Fruit fly (Drosophila melanogaster) whole organism, embryonic: ENCODE measurements around the gene ND-13A.

Experiments
- B-H2 ChIP-seq: fragments of 200-800 bp; sonication (Bioruptor generic); optimal IDR thresholded peaks from 2 replicates; lab custom pipeline; 2018; ENCODE audit warnings: missing biosample characterization, mild to moderate bottlenecking, missing genetic modification characterization
- BEAF-32 ChIP-seq: fragments of 200-800 bp; sonication (Bioruptor generic); optimal IDR thresholded peaks from 3 replicates; lab custom pipeline; 2017; ENCODE audit warnings: missing biosample characterization, missing genetic modification characterization, mild to moderate bottlenecking, moderate library complexity, missing genetic modification reagents
- Blimp-1 ChIP-seq: fragments of 200-800 bp; sonication (Bioruptor generic); optimal IDR thresholded peaks from 3 replicates; lab custom pipeline; 2018; ENCODE audit warnings: missing biosample characterization, missing genetic modification characterization, mild to moderate bottlenecking, moderate library complexity, missing genetic modification reagents
- CG10147 ChIP-seq: fragments of 200-800 bp; sonication (Bioruptor generic); optimal IDR thresholded peaks from 2 replicates; lab custom pipeline; 2019; ENCODE audit warnings: missing biosample characterization, mild to moderate bottlenecking, missing genetic modification characterization, moderate library complexity
- CG12155 ChIP-seq: fragments of 200-800 bp; sonication (Bioruptor generic); optimal IDR thresholded peaks from 3 replicates; lab custom pipeline; 2016; ENCODE audit warnings: missing biosample characterization, missing genetic modification characterization
- CG12236 ChIP-seq: fragments of 200-800 bp; sonication (Bioruptor generic); optimal IDR thresholded peaks from 2 replicates; lab custom pipeline; 2016; ENCODE audit warnings: missing biosample characterization, missing genetic modification characterization
- CG12942 ChIP-seq: fragments of 200-800 bp; sonication (Bioruptor generic); optimal IDR thresholded peaks from 3 replicates; lab custom pipeline; 2016; ENCODE audit warnings: missing biosample characterization, missing genetic modification characterization
- CG15269 ChIP-seq: fragments of 200-800 bp; sonication (Bioruptor generic); optimal IDR thresholded peaks from 2 replicates; lab custom pipeline; 2018; ENCODE audit warnings: missing biosample characterization, mild to moderate bottlenecking, missing genetic modification characterization, moderate library complexity
- CG16815 ChIP-seq: fragments of 200-800 bp; sonication (Bioruptor generic); optimal IDR thresholded peaks from 3 replicates; lab custom pipeline; 2017; ENCODE audit warnings: missing biosample characterization, mild to moderate bottlenecking, missing genetic modification characterization
- CG16863 ChIP-seq: fragments of 200-800 bp; sonication (Bioruptor generic); optimal IDR thresholded peaks from 3 replicates; lab custom pipeline; 2016; ENCODE audit warnings: missing biosample characterization, missing genetic modification characterization
- CG2199 ChIP-seq: fragments of 200-800 bp; sonication (Bioruptor generic); IDR thresholded peaks from 3 replicates; pipeline ENCODE4 v1.3.6; 2022; ENCODE audit warnings: missing biosample characterization, missing genetic modification characterization
- CG3847 ChIP-seq: fragments of 200-800 bp; sonication (Bioruptor generic); IDR thresholded peaks from 2 replicates; pipeline ENCODE4 v1.3.6; 2022; ENCODE audit warnings: missing biosample characterization, missing genetic modification characterization
- CG3995 ChIP-seq: fragments of 200-800 bp; sonication (Bioruptor generic); optimal IDR thresholded peaks from 3 replicates; lab custom pipeline; 2016; ENCODE audit warnings: missing biosample characterization, missing genetic modification characterization
- CG4282 ChIP-seq: fragments of 200-800 bp; sonication (Bioruptor generic); optimal IDR thresholded peaks from 2 replicates; lab custom pipeline; 2016; ENCODE audit warnings: missing biosample characterization, missing genetic modification characterization
- CG4820 ChIP-seq: fragments of 200-800 bp; sonication (Bioruptor generic); optimal IDR thresholded peaks from 3 replicates; lab custom pipeline; 2016; ENCODE audit warnings: missing biosample characterization, missing genetic modification characterization
- CG5180 ChIP-seq: fragments of 200-800 bp; sonication (Bioruptor generic); optimal IDR thresholded peaks from 3 replicates; lab custom pipeline; 2017; ENCODE audit warnings: missing biosample characterization, missing genetic modification characterization, mild to moderate bottlenecking, moderate library complexity, missing genetic modification reagents
- CG7963 ChIP-seq: fragments of 200-800 bp; sonication (Bioruptor generic); IDR thresholded peaks from 3 replicates; pipeline ENCODE4 v1.3.6; 2022; ENCODE audit warnings: missing biosample characterization, missing genetic modification characterization; ENCODE audit not compliant: partially characterized antibody
- CG9215 ChIP-seq: fragments of 200-800 bp; sonication (Bioruptor generic); IDR thresholded peaks from 2 replicates; pipeline ENCODE4 v1.3.6; 2022; ENCODE audit warnings: missing biosample characterization, missing genetic modification characterization
- CG9932 ChIP-seq: fragments of 200-800 bp; sonication (Bioruptor generic); IDR thresholded peaks from 2 replicates; pipeline ENCODE4 v1.3.6; 2022; ENCODE audit warnings: missing biosample characterization, missing genetic modification characterization
- E2f2 ChIP-seq: fragments of 200-800 bp; sonication (Bioruptor generic); IDR thresholded peaks from 2 replicates; pipeline ENCODE4 v1.3.6; 2022; ENCODE audit warnings: missing biosample characterization, missing genetic modification characterization
- NC2α ChIP-seq: fragments of 200-800 bp; sonication (Bioruptor generic); optimal IDR thresholded peaks from 2 replicates; lab custom pipeline; 2016; ENCODE audit warnings: missing biosample characterization, missing genetic modification characterization
- NC2β ChIP-seq: fragments of 200-800 bp; sonication (Bioruptor generic); optimal IDR thresholded peaks from 2 replicates; lab custom pipeline; 2016; ENCODE audit warnings: missing biosample characterization, missing genetic modification characterization
- Rx ChIP-seq: fragments of 200-800 bp; sonication (Bioruptor generic); IDR thresholded peaks from 2 replicates; pipeline ENCODE4 v1.3.6; 2022; ENCODE audit warnings: missing biosample characterization, missing genetic modification characterization
- Sry-β ChIP-seq: fragments of 200-800 bp; sonication (Bioruptor generic); optimal IDR thresholded peaks from 2 replicates; lab custom pipeline; 2018; ENCODE audit warnings: missing biosample characterization, mild to moderate bottlenecking, missing genetic modification characterization, moderate library complexity
- ac ChIP-seq: fragments of 200-800 bp; sonication (Bioruptor generic); optimal IDR thresholded peaks from 3 replicates; lab custom pipeline; 2017; ENCODE audit warnings: missing biosample characterization, mild to moderate bottlenecking, missing genetic modification characterization
- chinmo ChIP-seq: fragments of 200-800 bp; sonication (Bioruptor generic); IDR thresholded peaks from 4 replicates; pipeline ENCODE4 v1.3.6; 2022; ENCODE audit warnings: missing biosample characterization, missing genetic modification characterization; ENCODE audit not compliant: partially characterized antibody
- dimm ChIP-seq: fragments of 200-800 bp; sonication (Bioruptor generic); IDR thresholded peaks from 2 replicates; pipeline ENCODE4 v1.3.6; 2022; ENCODE audit warnings: missing biosample characterization, missing genetic modification characterization
- dm ChIP-seq: fragments of 200-800 bp; sonication (Bioruptor generic); optimal IDR thresholded peaks from 3 replicates; lab custom pipeline; 2016; ENCODE audit warnings: missing biosample characterization, missing genetic modification characterization
- dmrt11E ChIP-seq: fragments of 200-800 bp; sonication (Bioruptor generic); optimal IDR thresholded peaks from 3 replicates; lab custom pipeline; 2018; ENCODE audit warnings: missing biosample characterization, mild to moderate bottlenecking, missing genetic modification characterization, moderate library complexity
- en ChIP-seq: fragments of 200-800 bp; sonication (Bioruptor generic); optimal IDR thresholded peaks from 2 replicates; lab custom pipeline; 2016; ENCODE audit warnings: missing biosample characterization, missing genetic modification characterization
- ftz-f1 ChIP-seq: fragments of 200-800 bp; sonication (Bioruptor generic); optimal IDR thresholded peaks from 2 replicates; lab custom pipeline; 2016; ENCODE audit warnings: missing biosample characterization, missing genetic modification characterization
- gce ChIP-seq: fragments of 200-800 bp; sonication (Bioruptor generic); IDR thresholded peaks from 3 replicates; pipeline ENCODE4 v1.3.6; 2022; ENCODE audit warnings: missing biosample characterization, missing genetic modification characterization
- grn ChIP-seq: fragments of 200-800 bp; sonication (Bioruptor generic); optimal IDR thresholded peaks from 3 replicates; lab custom pipeline; 2017; ENCODE audit warnings: missing biosample characterization, missing genetic modification characterization
- gsb-n ChIP-seq: fragments of 200-800 bp; sonication (Bioruptor generic); optimal IDR thresholded peaks from 3 replicates; lab custom pipeline; 2018; ENCODE audit warnings: missing biosample characterization, mild to moderate bottlenecking, missing genetic modification characterization
- her ChIP-seq: fragments of 200-800 bp; sonication (Bioruptor generic); optimal IDR thresholded peaks from 2 replicates; lab custom pipeline; 2016; ENCODE audit warnings: missing biosample characterization, missing genetic modification characterization
- hkb ChIP-seq, 2 experiments: fragments of 200-800 bp in 1 of 2; fragments of >200 bp in 1 of 2; sonication (Bioruptor generic) in 1 of 2; IDR thresholded peaks in 1 of 2; optimal IDR thresholded peaks in 1 of 2; 2 replicates each; pipeline versions ENCODE4 v1.3.6 to Lab custom; 2017 to 2022; ENCODE audit warnings: missing biosample characterization in 1 of 2, missing genetic modification characterization in 1 of 2
- luna ChIP-seq: fragments of 200-800 bp; sonication (Bioruptor generic); optimal IDR thresholded peaks from 2 replicates; lab custom pipeline; 2016; ENCODE audit warnings: missing biosample characterization, missing genetic modification characterization
- onecut ChIP-seq: fragments of 200-800 bp; sonication (Bioruptor generic); IDR thresholded peaks from 2 replicates; pipeline ENCODE4 v1.3.6; 2022; ENCODE audit warnings: missing biosample characterization, missing genetic modification characterization
- rib ChIP-seq: fragments of 200-800 bp; sonication (Bioruptor generic); IDR thresholded peaks from 2 replicates; pipeline ENCODE4 v1.3.6; 2022; ENCODE audit warnings: missing biosample characterization, missing genetic modification characterization
- run ChIP-seq: fragments of 200-800 bp; sonication (Bioruptor generic); optimal IDR thresholded peaks from 3 replicates; lab custom pipeline; 2018; ENCODE audit warnings: missing biosample characterization, mild to moderate bottlenecking, missing genetic modification characterization
- sens ChIP-seq: fragments of 200-800 bp; sonication (Bioruptor generic); peaks from one replicate; lab custom pipeline; 2016; ENCODE audit warnings: missing biosample characterization, missing genetic modification characterization
- slou ChIP-seq: fragments of 200-800 bp; sonication (Bioruptor generic); optimal IDR thresholded peaks from 3 replicates; lab custom pipeline; 2016; ENCODE audit warnings: missing biosample characterization, missing genetic modification characterization
- tgo ChIP-seq: fragments of 200-800 bp; sonication (Bioruptor generic); IDR thresholded peaks from 3 replicates; pipeline ENCODE4 v1.3.6; 2022; ENCODE audit warnings: missing biosample characterization, missing genetic modification characterization
- twi ChIP-seq: fragments of 200-800 bp; optimal IDR thresholded peaks from 2 replicates; lab custom pipeline; 2019; ENCODE audit warnings: missing biosample characterization, mild to moderate bottlenecking, missing genetic modification characterization, moderate library complexity
- unc-4 ChIP-seq: fragments of 200-800 bp; sonication (Bioruptor generic); IDR thresholded peaks from 2 replicates; pipeline ENCODE4 v1.3.6; 2022; ENCODE audit warnings: missing biosample characterization, missing genetic modification characterization; ENCODE audit not compliant: partially characterized antibody
- vvl ChIP-seq: fragments of 200-800 bp; sonication (Bioruptor generic); IDR thresholded peaks from 2 replicates; pipeline ENCODE4 v1.3.6; 2022; ENCODE audit warnings: missing biosample characterization, missing genetic modification characterization
- wor ChIP-seq: fragments of 200-800 bp; sonication (Bioruptor generic); IDR thresholded peaks from 2 replicates; pipeline ENCODE4 v1.3.6; 2022; ENCODE audit warnings: missing biosample characterization, missing genetic modification characterization
- zf30C ChIP-seq: fragments of 200-800 bp; sonication (Bioruptor generic); optimal IDR thresholded peaks from 3 replicates; lab custom pipeline; 2018; ENCODE audit warnings: missing biosample characterization, mild to moderate bottlenecking, missing genetic modification characterization

ND-13A gene

DNA sequence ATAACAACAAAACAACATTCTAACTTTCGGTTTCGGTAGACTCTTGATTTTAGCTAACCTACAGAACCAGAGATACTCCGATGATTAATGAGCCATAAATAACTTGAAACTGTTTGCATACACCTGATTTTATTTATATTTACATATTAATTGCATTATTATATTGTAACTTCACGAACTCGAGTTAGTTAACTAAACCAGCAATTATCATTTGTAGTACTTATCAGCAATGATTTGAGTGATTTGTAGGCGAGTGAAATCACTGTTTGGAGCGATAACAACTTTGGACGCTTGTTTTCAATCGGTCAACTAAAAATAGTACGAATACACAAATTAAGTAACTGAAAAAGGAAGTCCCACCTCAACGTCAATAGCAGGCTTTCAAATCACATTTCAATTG lies 47.8 kb upstream of the ND-13A start (continued):
- TF ChIP-seq CG3995 (GFP tag; lab: Kevin White, UChicago) (peak; percentile 72), Blimp-1 (GFP tag; lab: Kevin White, UChicago) (peak; percentile 34), CG16863 (no peak)

DNA sequence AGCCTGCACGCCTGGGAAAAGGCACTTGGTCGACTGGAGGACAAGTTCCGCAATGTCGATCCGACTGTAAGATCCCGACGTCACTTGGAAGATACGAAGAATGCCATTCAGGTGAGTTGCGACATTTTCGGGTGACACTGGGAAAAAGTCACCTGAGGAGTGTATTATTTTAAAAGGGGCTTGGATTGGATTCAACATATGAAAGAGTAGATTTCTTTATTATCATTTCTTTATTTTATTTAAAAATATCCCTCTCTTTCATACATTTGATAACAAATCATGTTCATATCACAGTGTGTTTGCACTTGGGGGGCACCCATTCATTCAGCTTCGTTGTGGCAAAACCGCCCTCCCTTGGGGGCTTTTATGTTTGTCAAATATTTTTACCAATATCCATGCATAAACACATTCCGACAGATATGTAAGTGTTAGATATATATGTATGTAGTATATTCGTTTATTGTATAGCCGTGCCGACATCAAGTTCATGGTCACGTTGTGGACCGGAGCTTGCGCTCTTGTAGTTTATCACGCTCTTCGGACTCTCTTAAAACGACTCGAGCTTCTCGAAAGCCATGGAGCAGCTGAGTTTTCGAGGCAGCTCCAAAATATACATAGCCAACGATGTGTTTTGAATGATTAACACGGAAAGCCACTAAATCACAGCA lies 47.2 kb upstream of the ND-13A start:
- TF ChIP-seq en: no peak
- no peak for TF ChIP-seq CG12236 (GFP tag; lab: Kevin White, UChicago)
- no peak for TF ChIP-seq run (tag; lab: Kevin White, UChicago)
- no peak for TF ChIP-seq slou
- peak; percentile 22; the same call in 1 of the 2 replicates for TF ChIP-seq vvl (GFP tag; lab: Robert Waterston, UW)
- TF ChIP-seq CG9215: no peak
- TF ChIP-seq CG15269 (tag; lab: Kevin White, UChicago): peak; percentile 9
- peak; percentile 52; the same call in 2 of the 3 replicates for TF ChIP-seq tgo
- no peak for TF ChIP-seq CG12942
- no peak for TF ChIP-seq CG5180 (GFP tag; lab: Kevin White, UChicago)
- TF ChIP-seq hkb (optimal IDR thresholded peaks at IDR 0.05; lab: Kevin White, UChicago): no peak
- TF ChIP-seq hkb (GFP tag; IDR thresholded peaks at IDR 0.05; lab: Robert Waterston, UW): peak; percentile 51
- 0 out of 2 replicates have a peak, but pooled peaks have one; percentile 7 for TF ChIP-seq Rx
- TF ChIP-seq zf30C (GFP tag; lab: Kevin White, UChicago): no peak
- TF ChIP-seq luna (GFP tag; lab: Kevin White, UChicago): no peak
- no peak for TF ChIP-seq BEAF-32
- peak; percentile 28 for TF ChIP-seq sens
- peak; percentile 52; the same call in 1 of the 3 replicates for TF ChIP-seq gce (GFP tag; lab: Robert Waterston, UW)
- peak; percentile 88; the same call in 3 of the 4 replicates for TF ChIP-seq chinmo
- TF ChIP-seq her: no peak
- TF ChIP-seq dm: no peak
- TF ChIP-seq grn: no peak
- no peak for TF ChIP-seq CG12155
- no peak for TF ChIP-seq gsb-n (tag; lab: Kevin White, UChicago)
- no peak for TF ChIP-seq NC2β (GFP tag; lab: Kevin White, UChicago)
- TF ChIP-seq CG7963: no peak
- no peak for TF ChIP-seq B-H2 (GFP tag; lab: Kevin White, UChicago)
- no peak for TF ChIP-seq dmrt11E (tag; lab: Kevin White, UChicago)
- 0 out of 2 replicates have a peak, but pooled peaks have one; percentile 31 for TF ChIP-seq E2f2 (GFP tag; lab: Robert Waterston, UW)
- TF ChIP-seq rib (GFP tag; lab: Robert Waterston, UW): peak; percentile 54; the same call in 1 of the 2 replicates
- no peak for TF ChIP-seq CG2199 (GFP tag; lab: Robert Waterston, UW)
- no peak for TF ChIP-seq dimm (GFP tag; lab: Robert Waterston, UW)
- TF ChIP-seq CG3847 (GFP tag; lab: Robert Waterston, UW): peak; percentile 49; the same call in 1 of the 2 replicates
- TF ChIP-seq CG16815 (GFP tag; lab: Kevin White, UChicago): no peak
- no peak for TF ChIP-seq wor (GFP tag; lab: Robert Waterston, UW)
- TF ChIP-seq onecut (GFP tag; lab: Robert Waterston, UW): no peak
- TF ChIP-seq Sry-β (GFP tag; lab: Kevin White, UChicago): no peak
- TF ChIP-seq CG9932 (GFP tag; lab: Robert Waterston, UW): no peak
- TF ChIP-seq ac (GFP tag; lab: Kevin White, UChicago): no peak
- TF ChIP-seq NC2α (GFP tag; lab: Kevin White, UChicago): no peak
- no peak for TF ChIP-seq CG4820 (GFP tag; lab: Kevin White, UChicago)
- 0 out of 2 replicates have a peak, but pooled peaks have one; percentile 17 for TF ChIP-seq unc-4 (GFP tag; lab: Robert Waterston, UW)
- TF ChIP-seq CG4282 (GFP tag; lab: Kevin White, UChicago): no peak
- TF ChIP-seq twi (tag; lab: Kevin White, UChicago): no peak
- TF ChIP-seq ftz-f1: peak; percentile 69
- TF ChIP-seq CG10147 (GFP tag; lab: Kevin White, UChicago): no peak
